Fruit fly (Drosophila melanogaster) whole organism, pupa: ENCODE data around the gene lab.

Source experiments
- CG10348 ChIP-seq: fragments of 200-800 bp; sonication (Bioruptor generic); IDR thresholded peaks from 2 replicates; pipeline ENCODE4 v1.3.6; 2022; ENCODE audit warnings: missing biosample characterization, missing genetic modification characterization
- CG12605 ChIP-seq: fragments of 200-800 bp; sonication (Bioruptor generic); IDR thresholded peaks from 2 replicates; pipeline ENCODE4 v1.3.6; 2022; ENCODE audit warnings: missing biosample characterization, missing genetic modification characterization
- CG13204 ChIP-seq: fragments of 200-800 bp; sonication (Bioruptor generic); optimal IDR thresholded peaks from 2 replicates; lab custom pipeline; 2018; ENCODE audit warnings: missing biosample characterization, mild to moderate bottlenecking, missing genetic modification characterization, moderate library complexity
- CG17806 ChIP-seq: fragments of 200-800 bp; sonication (Bioruptor generic); optimal IDR thresholded peaks from 2 replicates; lab custom pipeline; 2018; ENCODE audit warnings: missing biosample characterization, mild to moderate bottlenecking, missing genetic modification characterization, moderate library complexity
- CG4496 ChIP-seq: fragments of 200-800 bp; sonication (Bioruptor generic); IDR thresholded peaks from 3 replicates; pipeline ENCODE4 v1.3.6; 2022; ENCODE audit warnings: missing biosample characterization, missing genetic modification characterization
- CG8159 ChIP-seq: fragments of 200-800 bp; sonication (Bioruptor generic); optimal IDR thresholded peaks from 3 replicates; lab custom pipeline; 2018; ENCODE audit warnings: missing biosample characterization, mild to moderate bottlenecking, missing genetic modification characterization, moderate library complexity
- CG8301 ChIP-seq: fragments of 200-800 bp; sonication (Bioruptor generic); optimal IDR thresholded peaks from 2 replicates; lab custom pipeline; 2018; ENCODE audit warnings: missing biosample characterization, mild to moderate bottlenecking, missing genetic modification characterization
- D1 ChIP-seq: fragments of 200-800 bp; sonication (Bioruptor generic); optimal IDR thresholded peaks from 2 replicates; lab custom pipeline; 2018; ENCODE audit warnings: missing biosample characterization, mild to moderate bottlenecking, missing genetic modification characterization, moderate library complexity
- EcR ChIP-seq: fragments of 200-800 bp; sonication (Bioruptor generic); optimal IDR thresholded peaks from 3 replicates; lab custom pipeline; 2019; ENCODE audit warnings: missing biosample characterization, missing genetic modification characterization, mild to moderate bottlenecking, moderate library complexity, missing genetic modification reagents
- Ets98B ChIP-seq: fragments of 200-800 bp; sonication (Bioruptor generic); IDR thresholded peaks from 2 replicates; pipeline ENCODE4 v1.3.6; 2022; ENCODE audit warnings: missing biosample characterization, missing genetic modification characterization
- Pif1B ChIP-seq: fragments of 200-800 bp; sonication (Bioruptor generic); optimal IDR thresholded peaks from 3 replicates; lab custom pipeline; 2016; ENCODE audit warnings: missing biosample characterization, missing genetic modification characterization

DNA sequence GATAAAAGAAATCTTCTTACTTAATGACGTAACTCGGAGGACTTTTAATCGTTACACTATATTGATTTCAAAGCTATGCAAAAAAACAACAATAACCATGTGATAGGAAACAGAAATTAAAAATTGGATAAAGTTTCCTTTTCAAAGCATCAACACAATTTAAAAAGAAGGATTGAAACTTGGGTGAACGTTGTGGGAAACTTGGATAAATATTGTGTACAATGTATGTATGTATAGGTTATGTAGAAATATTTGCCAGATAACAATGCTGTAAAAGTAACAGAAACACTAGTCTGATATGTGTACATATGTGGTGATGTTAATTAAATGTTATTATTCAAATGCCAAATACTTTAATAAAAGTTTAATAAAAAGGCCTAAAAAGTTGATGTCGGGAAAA is 27.9 kb upstream of the lab start:
- no peak for TF ChIP-seq EcR
- no peak for TF ChIP-seq CG13204
- no peak for TF ChIP-seq CG10348
- no peak for TF ChIP-seq CG17806
- TF ChIP-seq CG12605 (GFP tag; lab: Robert Waterston, UW) = no peak
- peak; percentile 64 for TF ChIP-seq D1 (tag; lab: Kevin White, UChicago)
- TF ChIP-seq CG4496 = no peak
- TF ChIP-seq Pif1B (GFP tag; lab: Kevin White, UChicago) = no peak
- no peak for TF ChIP-seq Ets98B (GFP tag; lab: Robert Waterston, UW)
- TF ChIP-seq CG8301 (tag; lab: Kevin White, UChicago) = no peak
- no peak for TF ChIP-seq CG8159 (tag; lab: Kevin White, UChicago)
